Worm (Caenorhabditis elegans) whole organism, mixed stage, embryonic: ENCODE data around the gene C54D2.6.

Source experiments
- M03D4.4 ChIP-seq: sonication (generic microtip); optimal IDR thresholded peaks from 2 replicates; lab custom pipeline; 2017; ENCODE audit warnings: mild to moderate bottlenecking, missing genetic modification characterization, missing compliant biosample characterization
- bed-3 ChIP-seq: fragments of 200-800 bp; sonication (Bioruptor generic); optimal IDR thresholded peaks from 3 replicates; lab custom pipeline; 2018; ENCODE audit warnings: mild to moderate bottlenecking, missing genetic modification characterization, moderate library complexity, missing compliant biosample characterization
- blmp-1 ChIP-seq: fragments of 150-350 bp; optimal IDR thresholded peaks from 2 replicates; lab custom pipeline; 2014; ENCODE audit warnings: missing biosample characterization, missing genetic modification characterization
- ceh-39 ChIP-seq: fragments of 150-350 bp; optimal IDR thresholded peaks from 2 replicates; lab custom pipeline; 2014; ENCODE audit warnings: missing biosample characterization, missing genetic modification characterization
- ceh-43 ChIP-seq: fragments of 200-800 bp; sonication (Bioruptor generic); optimal IDR thresholded peaks from 2 replicates; lab custom pipeline; 2018; ENCODE audit warnings: mild to moderate bottlenecking, missing genetic modification characterization, moderate library complexity, missing compliant biosample characterization
- ceh-83 ChIP-seq: fragments of 200-800 bp; sonication (Bioruptor generic); optimal IDR thresholded peaks from 2 replicates; lab custom pipeline; 2018; ENCODE audit warnings: mild to moderate bottlenecking, missing genetic modification characterization, missing compliant biosample characterization
- ces-1 ChIP-seq: fragments of 150-350 bp; optimal IDR thresholded peaks from 2 replicates; lab custom pipeline; 2014; ENCODE audit warnings: missing biosample characterization, missing genetic modification reagents, missing genetic modification characterization
- cnd-1 ChIP-seq: fragments of 200-800 bp; sonication (Bioruptor generic); optimal IDR thresholded peaks from 2 replicates; lab custom pipeline; 2018; ENCODE audit warnings: mild to moderate bottlenecking, missing genetic modification characterization, missing compliant biosample characterization
- drap-1 ChIP-seq: fragments of 200-800 bp; sonication (Bioruptor generic); optimal IDR thresholded peaks from 3 replicates; lab custom pipeline; 2018; ENCODE audit warnings: mild to moderate bottlenecking, missing genetic modification characterization, missing compliant biosample characterization
- elt-1 ChIP-seq: sonication (generic microtip); optimal IDR thresholded peaks from 2 replicates; lab custom pipeline; 2017; ENCODE audit warnings: missing genetic modification characterization, mild to moderate bottlenecking, missing compliant biosample characterization, antibody characterized with exemption, moderate library complexity, borderline replicate concordance; ENCODE audit not compliant: insufficient read depth
- flh-1 ChIP-seq: fragments of 200-800 bp; sonication (Bioruptor generic); optimal IDR thresholded peaks from 2 replicates; lab custom pipeline; 2018; ENCODE audit warnings: mild to moderate bottlenecking, missing genetic modification characterization, moderate library complexity, missing compliant biosample characterization
- hlh-1 ChIP-seq: fragments of 150-350 bp; optimal IDR thresholded peaks from 2 replicates; lab custom pipeline; 2014; ENCODE audit warnings: missing biosample characterization, missing genetic modification reagents, missing genetic modification characterization
- lin-13 ChIP-seq: fragments of 150-350 bp; optimal IDR thresholded peaks from 2 replicates; lab custom pipeline; 2014; ENCODE audit warnings: missing biosample characterization, missing genetic modification characterization
- lin-32 ChIP-seq: fragments of 200-800 bp; sonication (Bioruptor generic); optimal IDR thresholded peaks from 2 replicates; lab custom pipeline; 2018; ENCODE audit warnings: mild to moderate bottlenecking, missing genetic modification characterization, missing compliant biosample characterization
- lsy-2 ChIP-seq: fragments of 150-350 bp; optimal IDR thresholded peaks from 2 replicates; lab custom pipeline; 2014; ENCODE audit warnings: missing biosample characterization, missing genetic modification characterization
- mab-5 ChIP-seq: fragments of 150-350 bp; optimal IDR thresholded peaks from 2 replicates; lab custom pipeline; 2014; ENCODE audit warnings: missing biosample characterization, missing genetic modification characterization
- mep-1 ChIP-seq: fragments of 150-350 bp; optimal IDR thresholded peaks from 2 replicates; lab custom pipeline; 2017; ENCODE audit warnings: missing biosample characterization, missing genetic modification reagents, missing genetic modification characterization, inconsistent platforms
- mls-2 ChIP-seq: sonication (generic microtip); optimal IDR thresholded peaks from 2 replicates; lab custom pipeline; 2016; ENCODE audit warnings: mild to moderate bottlenecking, missing genetic modification characterization, moderate library complexity, missing compliant biosample characterization
- nhr-12 ChIP-seq: fragments of 150-350 bp; optimal IDR thresholded peaks from 2 replicates; lab custom pipeline; 2014; ENCODE audit warnings: missing biosample characterization, missing genetic modification characterization
- nhr-76 ChIP-seq: sonication (generic microtip); optimal IDR thresholded peaks from 2 replicates; lab custom pipeline; 2017; ENCODE audit warnings: missing biosample characterization, missing genetic modification characterization
- pha-4 ChIP-seq: fragments of 150-350 bp; optimal IDR thresholded peaks from 2 replicates; lab custom pipeline; 2018; ENCODE audit warnings: missing biosample characterization, missing genetic modification reagents, missing genetic modification characterization
- snpc-4 ChIP-seq: fragments of 150-350 bp; optimal IDR thresholded peaks from 2 replicates; lab custom pipeline; 2014; ENCODE audit warnings: missing biosample characterization, missing genetic modification characterization
- sptf-1 ChIP-seq: sonication (generic microtip); optimal IDR thresholded peaks from 2 replicates; lab custom pipeline; 2017; ENCODE audit warnings: mild to moderate bottlenecking, missing genetic modification characterization, moderate library complexity, missing compliant biosample characterization
- tbx-8 ChIP-seq: fragments of 200-800 bp; sonication (Bioruptor generic); optimal IDR thresholded peaks from 2 replicates; lab custom pipeline; 2018; ENCODE audit warnings: mild to moderate bottlenecking, missing genetic modification characterization, moderate library complexity, missing compliant biosample characterization
- unc-120 ChIP-seq: sonication (generic microtip); optimal IDR thresholded peaks from 2 replicates; lab custom pipeline; 2017; ENCODE audit warnings: missing genetic modification characterization, missing compliant biosample characterization; ENCODE audit not compliant: poor library complexity, severe bottlenecking
- unc-39 ChIP-seq: fragments of 150-350 bp; optimal IDR thresholded peaks from 2 replicates; lab custom pipeline; 2014; ENCODE audit warnings: missing biosample characterization, missing genetic modification characterization
- zip-8 ChIP-seq: fragments of 150-350 bp; optimal IDR thresholded peaks from 2 replicates; lab custom pipeline; 2014; ENCODE audit warnings: missing biosample characterization, missing genetic modification characterization
- ztf-11 ChIP-seq: fragments of 150-350 bp; optimal IDR thresholded peaks from 2 replicates; lab custom pipeline; 2014; ENCODE audit warnings: missing biosample characterization, missing genetic modification characterization

C54D2.6 gene

ce11 chrX:7815230-7815629 lies 32.1 kb downstream of the C54D2.6 start:
- TF ChIP-seq unc-39 (no peak), mep-1 (tag; lab: Kevin White, UChicago) (no peak), ces-1 (GFP tag; lab: Kevin White, UChicago) (no peak), lsy-2 (tag; lab: Kevin White, UChicago) (no peak)
- TF ChIP-seq, all 35 proteins: peak for 0

- TF ChIP-seq sptf-1 (tag; lab: Kevin White, UChicago) (peak; percentile 10), blmp-1 (tag; lab: Kevin White, UChicago) (peak; percentile 7), ceh-83 (GFP tag; lab: Kevin White, UChicago) (no peak)
These were observed 32.6 kb downstream of the C54D2.6 start for ce11 chrX:7814747-7815146.

ce11 chrX:7810991-7811390 lies 36.3 kb downstream of the C54D2.6 start:
- TF ChIP-seq zip-8 (tag; lab: Kevin White, UChicago) = no peak
- no peak for TF ChIP-seq mls-2 (tag; lab: Kevin White, UChicago)
- no peak for TF ChIP-seq nhr-12 (tag; lab: Kevin White, UChicago)
- no peak for TF ChIP-seq unc-120 (tag; lab: Kevin White, UChicago)
- no peak for TF ChIP-seq mab-5 (tag; lab: Kevin White, UChicago)

ce11 chrX:7809352-7810196 lies 37.7 kb downstream of the C54D2.6 start:
- TF ChIP-seq cnd-1 (tag; lab: Kevin White, UChicago) (peak; percentile 81), unc-120 (tag; lab: Kevin White, UChicago) (peak; percentile 46), drap-1 (peak; percentile 42), lin-13 (tag; lab: Kevin White, UChicago) (peak; percentile 69), flh-1 (GFP tag; lab: Kevin White, UChicago) (no peak), mep-1 (tag; lab: Kevin White, UChicago) (peak; percentile 68), bed-3 (GFP tag; lab: Kevin White, UChicago) (no peak), lsy-2 (tag; lab: Kevin White, UChicago) (peak; percentile 47), ceh-43 (peak; percentile 56), sptf-1 (tag; lab: Kevin White, UChicago) (peak; percentile 29), hlh-1 (tag; lab: Kevin White, UChicago) (peak; percentile 64), elt-1 (no peak), ceh-39 (tag; lab: Kevin White, UChicago) (peak; percentile 38), zip-8 (tag; lab: Kevin White, UChicago) (no peak), lin-32 (GFP tag; lab: Kevin White, UChicago) (peak; percentile 60), tbx-8 (GFP tag; lab: Kevin White, UChicago) (no peak), M03D4.4 (tag; lab: Kevin White, UChicago) (peak; percentile 58), ces-1 (GFP tag; lab: Kevin White, UChicago) (peak; percentile 66), mls-2 (tag; lab: Kevin White, UChicago) (peak; percentile 24), pha-4 (tag; lab: Kevin White, UChicago) (peak; percentile 89), ztf-11 (tag; lab: Kevin White, UChicago) (no peak)

ce11 chrX:7808388-7808787 lies 38.9 kb downstream of the C54D2.6 start:
- TF ChIP-seq mab-5 (tag; lab: Kevin White, UChicago) (no peak), cnd-1 (tag; lab: Kevin White, UChicago) (no peak), snpc-4 (tag; lab: Kevin White, UChicago) (no peak), sptf-1 (tag; lab: Kevin White, UChicago) (no peak)

ce11 chrX:7800370-7800769 lies 46.9 kb downstream of the C54D2.6 start:
- TF ChIP-seq ceh-43 (no peak), M03D4.4 (tag; lab: Kevin White, UChicago) (no peak), flh-1 (GFP tag; lab: Kevin White, UChicago) (no peak), blmp-1 (tag; lab: Kevin White, UChicago) (no peak), nhr-76 (no peak), elt-1 (no peak)
